In the genomic region with DNA sequence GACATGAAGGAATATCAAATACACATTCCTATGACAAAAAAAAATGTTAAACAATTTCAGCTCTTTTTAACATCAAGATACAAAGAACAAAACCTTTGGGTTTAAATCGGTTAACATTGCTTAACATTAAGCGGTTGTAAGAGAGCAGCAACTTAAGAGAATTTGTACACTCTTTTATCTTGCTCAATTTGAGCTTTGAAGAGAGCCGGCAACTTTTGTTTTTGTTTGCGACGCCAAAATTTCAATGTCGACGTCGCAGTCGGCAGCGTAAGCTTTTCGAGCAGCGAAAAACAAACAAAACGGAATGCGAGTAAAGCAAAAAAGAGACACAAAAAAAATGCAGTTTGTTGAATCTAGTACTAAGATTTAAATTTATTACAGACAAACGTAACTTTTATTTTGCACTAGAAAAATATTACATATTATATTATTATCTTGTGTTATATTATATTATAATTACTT, we compare ENCODE assay signal across 6 fruit fly cellular contexts.
TF ChIP-seq lines count a peak whose summit lies in the region.

No protein-coding gene starts in this region.

- TF ChIP-seq CTCF in whole organism, embryonic (GFP tag; optimal IDR thresholded peaks at IDR 0.05; lab: Kevin White, UChicago): no peak

TF ChIP-seq in whole organism, 6 proteins besides CTCF, POLR2A, EP300 and RAD21:
- TF ChIP-seq pan (optimal IDR thresholded peaks at IDR 0.05; lab: Kevin White, UChicago) (peak; percentile 57), EcR (GFP tag; optimal IDR thresholded peaks at IDR 0.05; lab: Kevin White, UChicago) (no peak)

TF ChIP-seq in whole organism, adult, 20 proteins besides CTCF, POLR2A, EP300 and RAD21 (continues in another document):
- TF ChIP-seq cic (GFP tag; optimal IDR thresholded peaks at IDR 0.05; lab: Kevin White, UChicago) (no peak), cnc (optimal IDR thresholded peaks at IDR 0.05; lab: Kevin White, UChicago) (no peak), Clk (GFP tag; optimal IDR thresholded peaks at IDR 0.05; lab: Kevin White, UChicago) (no peak), CG14711 (tag; optimal IDR thresholded peaks at IDR 0.05; lab: Kevin White, UChicago) (no peak), CG11617 (GFP tag; optimal IDR thresholded peaks at IDR 0.05; lab: Kevin White, UChicago) (no peak), Crg-1 (GFP tag; optimal IDR thresholded peaks at IDR 0.05; lab: Kevin White, UChicago) (no peak), CG5204 (GFP tag; optimal IDR thresholded peaks at IDR 0.05; lab: Kevin White, UChicago) (no peak), Mnt (GFP tag; optimal IDR thresholded peaks at IDR 0.05; lab: Kevin White, UChicago) (no peak), CG1620 (GFP tag; optimal IDR thresholded peaks at IDR 0.05; lab: Kevin White, UChicago) (no peak), kay (GFP tag; lab: Kevin White, UChicago; ENCODE audit: borderline replicate concordance) (peak; percentile 94), CG12768 (GFP tag; optimal IDR thresholded peaks at IDR 0.05; lab: Kevin White, UChicago) (peak; percentile 66), CG7101 (tag; optimal IDR thresholded peaks at IDR 0.05; lab: Kevin White, UChicago) (no peak), pad (GFP tag; optimal IDR thresholded peaks at IDR 0.05; lab: Kevin White, UChicago) (no peak), Hr96 (GFP tag; optimal IDR thresholded peaks at IDR 0.05; lab: Kevin White, UChicago) (no peak), tj (GFP tag; optimal IDR thresholded peaks at IDR 0.05; lab: Kevin White, UChicago) (no peak), CG7045 (GFP tag; optimal IDR thresholded peaks at IDR 0.05; lab: Kevin White, UChicago) (peak; percentile 48), bab1 (GFP tag; optimal IDR thresholded peaks at IDR 0.05; lab: Kevin White, UChicago) (no peak)

TF ChIP-seq in whole organism, embryonic, 481 proteins besides CTCF, POLR2A, EP300 and RAD21 (continues in another document):
- TF ChIP-seq CG16813 (GFP tag; IDR thresholded peaks at IDR 0.05; lab: Robert Waterston, UW; ENCODE audit: partially characterized antibody) (no peak), CG9932 (GFP tag; IDR thresholded peaks at IDR 0.05; lab: Robert Waterston, UW) (no peak), NfI (GFP tag; optimal IDR thresholded peaks at IDR 0.05; lab: Kevin White, UChicago) (no peak), CG17612 (GFP tag; IDR thresholded peaks at IDR 0.05; lab: Robert Waterston, UW) (no peak), CG12391 (tag; optimal IDR thresholded peaks at IDR 0.05; lab: Kevin White, UChicago) (no peak), Drgx (GFP tag; IDR thresholded peaks at IDR 0.05; lab: Robert Waterston, UW) (peak; percentile 68), corto (GFP tag; optimal IDR thresholded peaks at IDR 0.05; lab: Kevin White, UChicago) (peak; percentile 52), sob (GFP tag; IDR thresholded peaks at IDR 0.05; lab: Robert Waterston, UW) (no peak), Blimp-1 (GFP tag; optimal IDR thresholded peaks at IDR 0.05; lab: Kevin White, UChicago) (peak; percentile 84), CG4360 (GFP tag; IDR thresholded peaks at IDR 0.05; lab: Robert Waterston, UW) (no peak), CG3163 (GFP tag; optimal IDR thresholded peaks at IDR 0.05; lab: Kevin White, UChicago) (peak; percentile 88), CG12071 (GFP tag; optimal IDR thresholded peaks at IDR 0.05; lab: Kevin White, UChicago) (no peak), Atf6 (GFP tag; IDR thresholded peaks at IDR 0.05; lab: Robert Waterston, UW) (no peak), usp (GFP tag; optimal IDR thresholded peaks at IDR 0.05; lab: Kevin White, UChicago) (no peak), sna (GFP tag; IDR thresholded peaks at IDR 0.05; lab: Robert Waterston, UW; ENCODE audit: partially characterized antibody) (no peak), lbe (GFP tag; optimal IDR thresholded peaks at IDR 0.05; lab: Kevin White, UChicago) (peak; percentile 34), CG4424 (GFP tag; optimal IDR thresholded peaks at IDR 0.05; lab: Kevin White, UChicago) (no peak)

TF ChIP-seq in whole organism, prepupa, 60 proteins besides CTCF, POLR2A, EP300 and RAD21 (continues in another document):
- peak; percentile 52 for TF ChIP-seq CG10669 (GFP tag; optimal IDR thresholded peaks at IDR 0.05; lab: Kevin White, UChicago)
- TF ChIP-seq CG8119 (GFP tag; IDR thresholded peaks at IDR 0.05; lab: Robert Waterston, UW): peak; percentile 83
- TF ChIP-seq CG1621 (tag; optimal IDR thresholded peaks at IDR 0.05; lab: Kevin White, UChicago): peak; percentile 5
- peak; percentile 90 for TF ChIP-seq CG6276 (GFP tag; optimal IDR thresholded peaks at IDR 0.05; lab: Kevin White, UChicago)
- TF ChIP-seq ss (GFP tag; optimal IDR thresholded peaks at IDR 0.05; lab: Kevin White, UChicago): peak; percentile 90 to 91
- TF ChIP-seq CG4318 (GFP tag; optimal IDR thresholded peaks at IDR 0.05; lab: Kevin White, UChicago): no peak
- peak; percentile 15 for TF ChIP-seq Eip93F (GFP tag; optimal IDR thresholded peaks at IDR 0.05; lab: Kevin White, UChicago)
- TF ChIP-seq CG3919 (GFP tag; optimal IDR thresholded peaks at IDR 0.05; lab: Kevin White, UChicago): peak; percentile 6
- TF ChIP-seq pdm3 (GFP tag; optimal IDR thresholded peaks at IDR 0.05; lab: Kevin White, UChicago): no peak
- TF ChIP-seq CG11294 (GFP tag; IDR thresholded peaks at IDR 0.05; lab: Robert Waterston, UW): no peak
- peak; percentile 20 for TF ChIP-seq CG3032 (tag; optimal IDR thresholded peaks at IDR 0.05; lab: Kevin White, UChicago)
- TF ChIP-seq eg (GFP tag; IDR thresholded peaks at IDR 0.05; lab: Robert Waterston, UW): peak; percentile 95
- TF ChIP-seq CG6163 (GFP tag; IDR thresholded peaks at IDR 0.05; lab: Robert Waterston, UW): peak; percentile 89; the same call in 2 of the 3 replicates
- peak; percentile 87 for TF ChIP-seq CG16779 (tag; optimal IDR thresholded peaks at IDR 0.05; lab: Kevin White, UChicago)
- TF ChIP-seq Ets96B (tag; optimal IDR thresholded peaks at IDR 0.05; lab: Kevin White, UChicago): peak; percentile 42
- peak; percentile 92 for TF ChIP-seq CG9139 (GFP tag; optimal IDR thresholded peaks at IDR 0.05; lab: Kevin White, UChicago)
- peak; percentile 8 for TF ChIP-seq CG11762 (GFP tag; optimal IDR thresholded peaks at IDR 0.05; lab: Kevin White, UChicago; ENCODE audit: insufficient read depth)
- no peak for TF ChIP-seq CG32006 (GFP tag; optimal IDR thresholded peaks at IDR 0.05; lab: Kevin White, UChicago)

TF ChIP-seq in whole organism, pupa, 21 proteins besides CTCF, POLR2A, EP300 and RAD21 (continues in another document):
- peak; percentile 42 for TF ChIP-seq CG8301 (tag; optimal IDR thresholded peaks at IDR 0.05; lab: Kevin White, UChicago)
- TF ChIP-seq CG10348 (GFP tag; IDR thresholded peaks at IDR 0.05; lab: Robert Waterston, UW): no peak
- no peak for TF ChIP-seq rn (GFP tag; IDR thresholded peaks at IDR 0.05; lab: Robert Waterston, UW)
- peak; percentile 40 for TF ChIP-seq CG34367 (tag; optimal IDR thresholded peaks at IDR 0.05; lab: Kevin White, UChicago)
- peak; percentile 82 for TF ChIP-seq CG32121 (GFP tag; IDR thresholded peaks at IDR 0.05; lab: Robert Waterston, UW)
- TF ChIP-seq EcR (GFP tag; optimal IDR thresholded peaks at IDR 0.05; lab: Kevin White, UChicago): no peak
- peak; percentile 72 for TF ChIP-seq Pif1B (GFP tag; optimal IDR thresholded peaks at IDR 0.05; lab: Kevin White, UChicago)
- no peak for TF ChIP-seq CG13204 (GFP tag; optimal IDR thresholded peaks at IDR 0.05; lab: Kevin White, UChicago)
- peak; percentile 64 for TF ChIP-seq CG17806 (tag; optimal IDR thresholded peaks at IDR 0.05; lab: Kevin White, UChicago)
- peak; percentile 33 for TF ChIP-seq CG15710 (tag; optimal IDR thresholded peaks at IDR 0.05; lab: Kevin White, UChicago)
- no peak for TF ChIP-seq CG9948 (tag; optimal IDR thresholded peaks at IDR 0.05; lab: Kevin White, UChicago)
- TF ChIP-seq CG14655 (GFP tag; optimal IDR thresholded peaks at IDR 0.05; lab: Kevin White, UChicago): peak; percentile 58
- TF ChIP-seq CG12605 (GFP tag; IDR thresholded peaks at IDR 0.05; lab: Robert Waterston, UW): peak; percentile 96
- TF ChIP-seq Pif1A (GFP tag; optimal IDR thresholded peaks at IDR 0.05; lab: Kevin White, UChicago): peak; percentile 79
- TF ChIP-seq CG4496 (GFP tag; IDR thresholded peaks at IDR 0.05; lab: Robert Waterston, UW): peak; percentile 91
- peak; percentile 89 for TF ChIP-seq Ets98B (GFP tag; IDR thresholded peaks at IDR 0.05; lab: Robert Waterston, UW)
- peak; percentile 49 for TF ChIP-seq CG8159 (tag; optimal IDR thresholded peaks at IDR 0.05; lab: Kevin White, UChicago)
- TF ChIP-seq D1 (tag; optimal IDR thresholded peaks at IDR 0.05; lab: Kevin White, UChicago): peak; percentile 23
- TF ChIP-seq Snoo (tag; optimal IDR thresholded peaks at IDR 0.05; lab: Kevin White, UChicago): no peak

TF ChIP-seq in whole organism, wandering third instar larva, 38 proteins besides CTCF, POLR2A, EP300 and RAD21:
- peak in 1 of 2 experiments; percentile 20 for TF ChIP-seq foxo (GFP tag; optimal IDR thresholded peaks at IDR 0.05; lab: Kevin White, UChicago)
- TF ChIP-seq sage (GFP tag; optimal IDR thresholded peaks at IDR 0.05; lab: Kevin White, UChicago): peak; percentile 30
- TF ChIP-seq Sp1 (GFP tag; optimal IDR thresholded peaks at IDR 0.05; lab: Kevin White, UChicago): peak; percentile 32
- peak; percentile 92 for TF ChIP-seq CrebA (GFP tag; optimal IDR thresholded peaks at IDR 0.05; lab: Kevin White, UChicago; ENCODE audit: borderline replicate concordance)
- no peak for TF ChIP-seq CG9705 (GFP tag; optimal IDR thresholded peaks at IDR 0.05; lab: Kevin White, UChicago)
- peak; percentile 84 for TF ChIP-seq Rel (GFP tag; optimal IDR thresholded peaks at IDR 0.05; lab: Kevin White, UChicago)
- no peak for TF ChIP-seq Rel (tag; optimal IDR thresholded peaks at IDR 0.05; lab: Kevin White, UChicago)
- TF ChIP-seq Abd-B (GFP tag; optimal IDR thresholded peaks at IDR 0.05; lab: Kevin White, UChicago): no peak
- no peak for TF ChIP-seq br (GFP tag; optimal IDR thresholded peaks at IDR 0.05; lab: Kevin White, UChicago)
- TF ChIP-seq Jra (GFP tag; optimal IDR thresholded peaks at IDR 0.05; lab: Kevin White, UChicago): no peak
- no peak for TF ChIP-seq usp (GFP tag; optimal IDR thresholded peaks at IDR 0.05; lab: Kevin White, UChicago)
- no peak for TF ChIP-seq sv (GFP tag; optimal IDR thresholded peaks at IDR 0.05; lab: Kevin White, UChicago)
- TF ChIP-seq OdsH (GFP tag; optimal IDR thresholded peaks at IDR 0.05; lab: Kevin White, UChicago): no peak
- no peak for TF ChIP-seq h (GFP tag; optimal IDR thresholded peaks at IDR 0.05; lab: Kevin White, UChicago)
- peak in 1 of 2 experiments; percentile 16 for TF ChIP-seq dl (GFP tag; optimal IDR thresholded peaks at IDR 0.05; lab: Kevin White, UChicago; ENCODE audit: insufficient read depth in 1 of 2, partially characterized antibody in 2 of 2)
- no peak for TF ChIP-seq Dif (GFP tag; optimal IDR thresholded peaks at IDR 0.05; lab: Kevin White, UChicago; ENCODE audit: partially characterized antibody)
- TF ChIP-seq CG32264 (GFP tag; optimal IDR thresholded peaks at IDR 0.05; lab: Kevin White, UChicago): peak; percentile 10
- TF ChIP-seq Mio (GFP tag; optimal IDR thresholded peaks at IDR 0.05; lab: Kevin White, UChicago): no peak
